Fruit fly (Drosophila melanogaster) whole organism, pupa: ENCODE measurements around the gene Pp2B-14D.
A peak's percentile ranks its signal among the peaks of the same experiment; 100 is the strongest.

Experiments used
- CG14655 ChIP-seq: fragments of 200-800 bp; sonication (Bioruptor generic); optimal IDR thresholded peaks from 3 replicates; lab custom pipeline; 2017; ENCODE audit warnings: mild to moderate bottlenecking, missing biosample characterization, missing genetic modification reagents, missing genetic modification characterization
- CG15710 ChIP-seq: fragments of 200-800 bp; sonication (Bioruptor generic); optimal IDR thresholded peaks from 2 replicates; lab custom pipeline; 2018; ENCODE audit warnings: missing biosample characterization, mild to moderate bottlenecking, missing genetic modification characterization, moderate library complexity
- CG34367 ChIP-seq: fragments of 200-800 bp; sonication (Bioruptor generic); optimal IDR thresholded peaks from 2 replicates; lab custom pipeline; 2018; ENCODE audit warnings: missing biosample characterization, mild to moderate bottlenecking, missing genetic modification characterization
- CG4496 ChIP-seq: fragments of 200-800 bp; sonication (Bioruptor generic); IDR thresholded peaks from 3 replicates; pipeline ENCODE4 v1.3.6; 2022; ENCODE audit warnings: missing biosample characterization, missing genetic modification characterization
- CG8159 ChIP-seq: fragments of 200-800 bp; sonication (Bioruptor generic); optimal IDR thresholded peaks from 3 replicates; lab custom pipeline; 2018; ENCODE audit warnings: missing biosample characterization, mild to moderate bottlenecking, missing genetic modification characterization, moderate library complexity
- CG8301 ChIP-seq: fragments of 200-800 bp; sonication (Bioruptor generic); optimal IDR thresholded peaks from 2 replicates; lab custom pipeline; 2018; ENCODE audit warnings: missing biosample characterization, mild to moderate bottlenecking, missing genetic modification characterization
- EcR ChIP-seq: fragments of 200-800 bp; sonication (Bioruptor generic); optimal IDR thresholded peaks from 3 replicates; lab custom pipeline; 2019; ENCODE audit warnings: missing biosample characterization, missing genetic modification characterization, mild to moderate bottlenecking, moderate library complexity, missing genetic modification reagents
- Ets98B ChIP-seq: fragments of 200-800 bp; sonication (Bioruptor generic); IDR thresholded peaks from 2 replicates; pipeline ENCODE4 v1.3.6; 2022; ENCODE audit warnings: missing biosample characterization, missing genetic modification characterization
- Pif1B ChIP-seq: fragments of 200-800 bp; sonication (Bioruptor generic); optimal IDR thresholded peaks from 3 replicates; lab custom pipeline; 2016; ENCODE audit warnings: missing biosample characterization, missing genetic modification characterization

DNA sequence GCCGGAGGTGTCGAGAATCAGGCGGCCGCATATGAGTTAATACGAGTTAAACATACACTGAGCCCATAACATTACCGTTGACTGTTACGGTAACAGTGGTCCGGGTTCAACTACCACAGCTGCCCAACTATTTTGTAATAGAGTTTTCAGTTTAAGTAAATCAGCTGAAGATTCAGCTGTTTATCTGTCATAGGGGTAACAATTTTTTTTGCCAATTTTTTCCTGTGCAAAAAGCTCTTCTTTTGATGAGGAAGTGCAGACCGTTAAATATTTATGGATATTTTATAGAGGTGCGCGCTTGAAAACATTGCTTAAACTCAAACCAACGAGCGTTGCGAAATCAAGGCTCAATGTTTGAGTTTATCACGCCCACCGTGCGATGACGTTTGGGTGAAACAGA lies 21.9 kb upstream of the Pp2B-14D start:
- TF ChIP-seq CG4496 (GFP tag; lab: Robert Waterston, UW): no peak
- no peak for TF ChIP-seq CG34367 (tag; lab: Kevin White, UChicago)
- no peak for TF ChIP-seq CG8301
- TF ChIP-seq CG15710 (tag; lab: Kevin White, UChicago): no peak
- no peak for TF ChIP-seq EcR (GFP tag; lab: Kevin White, UChicago)
- no peak for TF ChIP-seq Pif1B (GFP tag; lab: Kevin White, UChicago)
- TF ChIP-seq CG8159 (tag; lab: Kevin White, UChicago): no peak
- TF ChIP-seq CG14655 (GFP tag; lab: Kevin White, UChicago): peak; percentile 29
- TF ChIP-seq Ets98B (GFP tag; lab: Robert Waterston, UW): no peak
